Fruit fly (Drosophila melanogaster): ENCODE measurements around the gene CG43255.

DNA sequence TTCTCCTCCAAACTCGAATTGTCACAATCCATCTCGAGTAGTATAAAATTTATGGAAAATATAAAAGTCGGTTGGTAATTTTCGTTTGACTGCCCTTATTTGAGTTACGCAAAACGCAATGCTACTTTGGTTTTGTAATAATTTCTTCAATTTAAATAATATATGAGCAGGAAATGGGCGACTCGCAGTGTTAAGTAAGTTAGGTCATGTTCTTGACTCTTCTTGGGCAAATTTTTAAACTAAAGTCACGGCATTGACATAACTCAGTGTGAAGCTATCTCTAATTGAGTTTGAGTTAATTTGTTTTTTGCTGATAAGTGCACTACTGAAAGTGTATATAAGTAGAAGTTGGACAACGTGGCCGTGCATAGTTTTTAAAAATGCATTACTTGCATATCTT is at the start of gene CG43255, which contains the start of gene CG12661:
- no peak for TF ChIP-seq psq (optimal IDR thresholded peaks at IDR 0.05)
- TF ChIP-seq EcR (GFP tag; optimal IDR thresholded peaks at IDR 0.05): no peak
- TF ChIP-seq CG8478 (optimal IDR thresholded peaks at IDR 0.05): no peak
- TF ChIP-seq pan (optimal IDR thresholded peaks at IDR 0.05): no peak

Measured in whole organism.